Fruit fly (Drosophila melanogaster) whole organism, embryonic: Measurements from ENCODE around the gene CG43998.
A peak's percentile ranks its signal among the peaks of the same experiment; 100 is the strongest.

Source experiments
- Atf6 ChIP-seq: fragments of 200-800 bp; sonication (Bioruptor generic); IDR thresholded peaks from 2 replicates; pipeline ENCODE4 v1.3.6; 2022; ENCODE audit warnings: missing biosample characterization, missing genetic modification characterization
- B-H2 ChIP-seq: fragments of 200-800 bp; sonication (Bioruptor generic); optimal IDR thresholded peaks from 2 replicates; lab custom pipeline; 2018; ENCODE audit warnings: missing biosample characterization, mild to moderate bottlenecking, missing genetic modification characterization
- Bdp1 ChIP-seq: fragments of 200-800 bp; sonication (Bioruptor generic); optimal IDR thresholded peaks from 3 replicates; lab custom pipeline; 2016; ENCODE audit warnings: missing biosample characterization, missing genetic modification characterization
- CG1024 ChIP-seq: fragments of 200-800 bp; sonication (Bioruptor generic); IDR thresholded peaks from 2 replicates; pipeline ENCODE4 v1.3.6; 2022; ENCODE audit warnings: missing biosample characterization, missing genetic modification characterization
- CG11723 ChIP-seq: fragments of 200-800 bp; sonication (Bioruptor generic); optimal IDR thresholded peaks from 2 replicates; lab custom pipeline; 2017; ENCODE audit warnings: missing biosample characterization, mild to moderate bottlenecking, missing genetic modification characterization
- CG12219 ChIP-seq: fragments of 200-800 bp; sonication (Bioruptor generic); optimal IDR thresholded peaks from 3 replicates; lab custom pipeline; 2018; ENCODE audit warnings: missing biosample characterization, mild to moderate bottlenecking, missing genetic modification characterization
- CG12391 ChIP-seq: fragments of 200-800 bp; sonication (Bioruptor generic); optimal IDR thresholded peaks from 3 replicates; lab custom pipeline; 2018; ENCODE audit warnings: missing biosample characterization, mild to moderate bottlenecking, missing genetic modification characterization, moderate library complexity
- CG12769 ChIP-seq: fragments of 200-800 bp; sonication (Bioruptor generic); optimal IDR thresholded peaks from 2 replicates; lab custom pipeline; 2019; ENCODE audit warnings: missing biosample characterization, mild to moderate bottlenecking, missing genetic modification characterization, moderate library complexity
- CG13287 ChIP-seq: fragments of 200-800 bp; sonication (Bioruptor generic); IDR thresholded peaks from 2 replicates; pipeline ENCODE4 v1.3.6; 2022; ENCODE audit warnings: missing biosample characterization, missing genetic modification characterization; ENCODE audit not compliant: partially characterized antibody
- CG14441 ChIP-seq: fragments of 200-800 bp; sonication (Bioruptor generic); IDR thresholded peaks from 2 replicates; pipeline ENCODE4 v1.3.6; 2022; ENCODE audit warnings: missing biosample characterization, missing genetic modification characterization
- CG15696 ChIP-seq: fragments of 200-800 bp; sonication (Bioruptor generic); optimal IDR thresholded peaks from 2 replicates; lab custom pipeline; 2019; ENCODE audit warnings: missing biosample characterization, mild to moderate bottlenecking, missing genetic modification characterization, moderate library complexity
- CG1602 ChIP-seq: fragments of 200-800 bp; sonication (Bioruptor generic); optimal IDR thresholded peaks from 3 replicates; lab custom pipeline; 2016; ENCODE audit warnings: missing biosample characterization, missing genetic modification characterization
- CG31224 ChIP-seq: fragments of 200-800 bp; sonication (Bioruptor generic); IDR thresholded peaks from 2 replicates; pipeline ENCODE4 v1.3.6; 2022; ENCODE audit warnings: missing biosample characterization, missing genetic modification characterization
- CG3407 ChIP-seq: fragments of 200-800 bp; sonication (Bioruptor generic); optimal IDR thresholded peaks from 2 replicates; lab custom pipeline; 2018; ENCODE audit warnings: missing biosample characterization, mild to moderate bottlenecking, missing genetic modification characterization
- CG42726 ChIP-seq: fragments of 200-800 bp; sonication (Bioruptor generic); IDR thresholded peaks from 2 replicates; pipeline ENCODE4 v1.3.6; 2022; ENCODE audit warnings: missing biosample characterization, missing genetic modification characterization; ENCODE audit not compliant: partially characterized antibody
- CG4360 ChIP-seq: fragments of 200-800 bp; sonication (Bioruptor generic); IDR thresholded peaks from 2 replicates; pipeline ENCODE4 v1.3.6; 2022; ENCODE audit warnings: missing biosample characterization, missing genetic modification characterization
- CG4707 ChIP-seq: fragments of 200-800 bp; sonication (Bioruptor generic); optimal IDR thresholded peaks from 2 replicates; lab custom pipeline; 2018; ENCODE audit warnings: missing biosample characterization, mild to moderate bottlenecking, missing genetic modification characterization, moderate library complexity
- CG6683 ChIP-seq: fragments of 200-800 bp; sonication (Bioruptor generic); optimal IDR thresholded peaks from 2 replicates; lab custom pipeline; 2017; ENCODE audit warnings: missing biosample characterization, mild to moderate bottlenecking, missing genetic modification characterization, missing genetic modification reagents
- CG7271 ChIP-seq: fragments of 200-800 bp; sonication (Bioruptor generic); optimal IDR thresholded peaks from 2 replicates; lab custom pipeline; 2018; ENCODE audit warnings: missing biosample characterization, mild to moderate bottlenecking, missing genetic modification characterization, moderate library complexity
- CG7745 ChIP-seq: fragments of 200-800 bp; sonication (Bioruptor generic); optimal IDR thresholded peaks from 2 replicates; lab custom pipeline; 2018; ENCODE audit warnings: missing biosample characterization, mild to moderate bottlenecking, missing genetic modification characterization, moderate library complexity
- Dek ChIP-seq: fragments of 200-800 bp; sonication (Bioruptor generic); optimal IDR thresholded peaks from 3 replicates; lab custom pipeline; 2019; ENCODE audit warnings: missing biosample characterization, mild to moderate bottlenecking, missing genetic modification characterization, moderate library complexity
- HLH54F ChIP-seq: fragments of 200-800 bp; sonication (Bioruptor generic); optimal IDR thresholded peaks from 3 replicates; lab custom pipeline; 2016; ENCODE audit warnings: missing biosample characterization, missing genetic modification characterization
- Lhr ChIP-seq: fragments of 200-800 bp; sonication (Bioruptor generic); optimal IDR thresholded peaks from 3 replicates; lab custom pipeline; 2017; ENCODE audit warnings: mild to moderate bottlenecking, missing biosample characterization, missing genetic modification reagents, missing genetic modification characterization
- Max ChIP-seq: fragments of 200-800 bp; sonication (Bioruptor generic); optimal IDR thresholded peaks from 2 replicates; lab custom pipeline; 2016; ENCODE audit warnings: missing biosample characterization, mild to moderate bottlenecking, missing genetic modification characterization
- Oaz ChIP-seq: fragments of 200-800 bp; sonication (Bioruptor generic); IDR thresholded peaks from 2 replicates; pipeline ENCODE4 v1.3.6; 2022; ENCODE audit warnings: missing biosample characterization, missing genetic modification characterization
- Optix ChIP-seq: fragments of 200-800 bp; sonication (Bioruptor generic); IDR thresholded peaks from 3 replicates; pipeline ENCODE4 v1.3.6; 2022; ENCODE audit warnings: missing biosample characterization, missing genetic modification characterization
- Sox102F ChIP-seq: fragments of 200-800 bp; sonication (Bioruptor generic); optimal IDR thresholded peaks from 2 replicates; lab custom pipeline; 2018; ENCODE audit warnings: missing biosample characterization, mild to moderate bottlenecking, missing genetic modification characterization, moderate library complexity
- Sry-β ChIP-seq: fragments of 200-800 bp; sonication (Bioruptor generic); optimal IDR thresholded peaks from 2 replicates; lab custom pipeline; 2018; ENCODE audit warnings: missing biosample characterization, mild to moderate bottlenecking, missing genetic modification characterization, moderate library complexity
- Ssrp ChIP-seq: fragments of 200-800 bp; sonication (Bioruptor generic); optimal IDR thresholded peaks from 2 replicates; lab custom pipeline; 2018; ENCODE audit warnings: missing biosample characterization, mild to moderate bottlenecking, missing genetic modification characterization, moderate library complexity
- Usf ChIP-seq: fragments of 200-800 bp; sonication (Bioruptor generic); optimal IDR thresholded peaks from 2 replicates; lab custom pipeline; 2017; ENCODE audit warnings: missing genotype, missing biosample characterization, missing genetic modification characterization
- al ChIP-seq: fragments of 200-800 bp; sonication (Bioruptor generic); IDR thresholded peaks from 2 replicates; pipeline ENCODE4 v1.3.6; 2022; ENCODE audit warnings: missing biosample characterization, missing genetic modification characterization
- cato ChIP-seq: fragments of 200-800 bp; sonication (Bioruptor generic); optimal IDR thresholded peaks from 2 replicates; lab custom pipeline; 2016; ENCODE audit warnings: missing biosample characterization, missing genetic modification characterization, borderline replicate concordance
- chinmo ChIP-seq: fragments of 200-800 bp; sonication (Bioruptor generic); IDR thresholded peaks from 4 replicates; pipeline ENCODE4 v1.3.6; 2022; ENCODE audit warnings: missing biosample characterization, missing genetic modification characterization; ENCODE audit not compliant: partially characterized antibody
- dati ChIP-seq: fragments of 200-800 bp; sonication (Bioruptor generic); IDR thresholded peaks from 2 replicates; pipeline ENCODE4 v1.3.6; 2022; ENCODE audit warnings: missing biosample characterization, missing genetic modification characterization
- ewg ChIP-seq: fragments of 200-800 bp; sonication (Bioruptor generic); optimal IDR thresholded peaks from 3 replicates; lab custom pipeline; 2017; ENCODE audit warnings: mild to moderate bottlenecking, missing biosample characterization, missing genetic modification reagents, missing genetic modification characterization
- eyg ChIP-seq: fragments of 200-800 bp; sonication (Bioruptor generic); optimal IDR thresholded peaks from 3 replicates; lab custom pipeline; 2016; ENCODE audit warnings: missing biosample characterization, missing genetic modification characterization
- fru ChIP-seq: fragments of >200 bp; optimal IDR thresholded peaks from 2 replicates; lab custom pipeline; 2017
- ftz-f1 ChIP-seq: fragments of 200-800 bp; sonication (Bioruptor generic); optimal IDR thresholded peaks from 2 replicates; lab custom pipeline; 2016; ENCODE audit warnings: missing biosample characterization, missing genetic modification characterization
- fu2 ChIP-seq: fragments of 200-800 bp; sonication (Bioruptor generic); optimal IDR thresholded peaks from 2 replicates; lab custom pipeline; 2016; ENCODE audit warnings: missing biosample characterization, missing genetic modification characterization
- lilli ChIP-seq: fragments of 200-800 bp; sonication (Bioruptor generic); optimal IDR thresholded peaks from 3 replicates; lab custom pipeline; 2016; ENCODE audit warnings: missing biosample characterization, missing genetic modification characterization
- luna ChIP-seq: fragments of 200-800 bp; sonication (Bioruptor generic); optimal IDR thresholded peaks from 2 replicates; lab custom pipeline; 2016; ENCODE audit warnings: missing biosample characterization, missing genetic modification characterization
- nau ChIP-seq: fragments of 200-800 bp; sonication (Bioruptor generic); optimal IDR thresholded peaks from 3 replicates; lab custom pipeline; 2017; ENCODE audit warnings: missing biosample characterization, mild to moderate bottlenecking, missing genetic modification characterization, missing genetic modification reagents
- nerfin-1 ChIP-seq: fragments of 200-800 bp; sonication (Bioruptor generic); optimal IDR thresholded peaks from 3 replicates; lab custom pipeline; 2019; ENCODE audit warnings: missing biosample characterization, mild to moderate bottlenecking, missing genetic modification characterization, moderate library complexity
- pita ChIP-seq: fragments of 200-800 bp; sonication (Bioruptor generic); optimal IDR thresholded peaks from 2 replicates; lab custom pipeline; 2017; ENCODE audit warnings: missing biosample characterization, mild to moderate bottlenecking, missing genetic modification characterization
- scrt ChIP-seq: fragments of 200-800 bp; sonication (Bioruptor generic); optimal IDR thresholded peaks from 2 replicates; lab custom pipeline; 2018; ENCODE audit warnings: missing biosample characterization, mild to moderate bottlenecking, missing genetic modification characterization, moderate library complexity
- sens ChIP-seq: fragments of 200-800 bp; sonication (Bioruptor generic); peaks from one replicate; lab custom pipeline; 2016; ENCODE audit warnings: missing biosample characterization, missing genetic modification characterization
- sob ChIP-seq: fragments of 200-800 bp; sonication (Bioruptor generic); IDR thresholded peaks from 2 replicates; pipeline ENCODE4 v1.3.6; 2022; ENCODE audit warnings: missing biosample characterization, missing genetic modification characterization
- tna ChIP-seq: fragments of 200-800 bp; sonication (Bioruptor generic); IDR thresholded peaks from 2 replicates; pipeline ENCODE4 v1.3.6; 2022; ENCODE audit warnings: missing biosample characterization, missing genetic modification characterization; ENCODE audit not compliant: partially characterized antibody
- wek ChIP-seq: fragments of 200-800 bp; sonication (Bioruptor generic); optimal IDR thresholded peaks from 3 replicates; lab custom pipeline; 2018; ENCODE audit warnings: missing biosample characterization, mild to moderate bottlenecking, missing genetic modification characterization, moderate library complexity
- wor ChIP-seq: fragments of 200-800 bp; sonication (Bioruptor generic); IDR thresholded peaks from 2 replicates; pipeline ENCODE4 v1.3.6; 2022; ENCODE audit warnings: missing biosample characterization, missing genetic modification characterization
- yki ChIP-seq: fragments of >200 bp; optimal IDR thresholded peaks from 3 replicates; lab custom pipeline; 2018

CG43998 gene

dm6 chr3R:23887096-23887421, 41.7 kb downstream of the CG43998 start (continued):
- TF ChIP-seq lilli (GFP tag; lab: Kevin White, UChicago) = peak; percentile 79
- peak; percentile 92 for TF ChIP-seq CG1602
- TF ChIP-seq CG6683 = peak; percentile 63
- peak; percentile 77 for TF ChIP-seq CG31224
- TF ChIP-seq wek (GFP tag; lab: Kevin White, UChicago) = peak; percentile 13
- no peak for TF ChIP-seq tna (GFP tag; lab: Robert Waterston, UW)
- TF ChIP-seq scrt = peak; percentile 79
- peak; percentile 55 for TF ChIP-seq Bdp1 (GFP tag; lab: Kevin White, UChicago)
- TF ChIP-seq HLH54F (GFP tag; lab: Kevin White, UChicago) = peak; percentile 11
- TF ChIP-seq Sry-β = peak; percentile 59
- TF ChIP-seq ftz-f1 (GFP tag; lab: Kevin White, UChicago) = no peak
- TF ChIP-seq Lhr (GFP tag; lab: Kevin White, UChicago) = peak; percentile 86
- peak; percentile 98 for TF ChIP-seq CG15696
- TF ChIP-seq CG7271 (tag; lab: Kevin White, UChicago) = peak; percentile 80
- TF ChIP-seq luna = no peak
- no peak for TF ChIP-seq CG4360
- peak; percentile 86 for TF ChIP-seq CG4707
- TF ChIP-seq wor (GFP tag; lab: Robert Waterston, UW) = peak; percentile 90
- TF ChIP-seq Optix (GFP tag; lab: Robert Waterston, UW) = peak; percentile 72; the same call in 2 of the 3 replicates
- TF ChIP-seq CG12391 (tag; lab: Kevin White, UChicago) = peak; percentile 97
- peak; percentile 78 for TF ChIP-seq nau (GFP tag; lab: Kevin White, UChicago)
- TF ChIP-seq Ssrp (tag; lab: Kevin White, UChicago) = peak; percentile 97
- peak; percentile 91 for TF ChIP-seq sob (GFP tag; lab: Robert Waterston, UW)
- peak; percentile 88 for TF ChIP-seq CG12219 (GFP tag; lab: Kevin White, UChicago)
- peak; percentile 96 for TF ChIP-seq Sox102F
- peak; percentile 94 for TF ChIP-seq CG7745 (tag; lab: Kevin White, UChicago)
- peak; percentile 63 for TF ChIP-seq dati (GFP tag; lab: Robert Waterston, UW)
- TF ChIP-seq CG3407 = peak; percentile 90
- 0 out of 2 replicates have a peak, but pooled peaks have one; percentile 14 for TF ChIP-seq Oaz
- TF ChIP-seq Dek (tag; lab: Kevin White, UChicago) = peak; percentile 84
- no peak for TF ChIP-seq yki (lab: Kevin White, UChicago)
- TF ChIP-seq Max (GFP tag; lab: Kevin White, UChicago) = peak; percentile 89
- TF ChIP-seq CG13287 (GFP tag; lab: Robert Waterston, UW) = no peak
- TF ChIP-seq eyg (GFP tag; lab: Kevin White, UChicago) = no peak
- no peak for TF ChIP-seq chinmo
- TF ChIP-seq CG1024 (GFP tag; lab: Robert Waterston, UW) = peak; percentile 92
- TF ChIP-seq fru = no peak
- peak; percentile 73 for TF ChIP-seq cato
- no peak for TF ChIP-seq B-H2 (GFP tag; lab: Kevin White, UChicago)
- peak; percentile 92 for TF ChIP-seq nerfin-1
- peak; percentile 80 for TF ChIP-seq Atf6 (GFP tag; lab: Robert Waterston, UW)
- no peak for TF ChIP-seq pita (GFP tag; lab: Kevin White, UChicago)
- peak; percentile 71 for TF ChIP-seq CG11723 (GFP tag; lab: Kevin White, UChicago)
- peak; percentile 53 for TF ChIP-seq CG12769 (tag; lab: Kevin White, UChicago)
- peak; percentile 54 for TF ChIP-seq al (GFP tag; lab: Robert Waterston, UW)
- peak; percentile 90 for TF ChIP-seq CG14441 (GFP tag; lab: Robert Waterston, UW)
- no peak for TF ChIP-seq fu2
- peak; percentile 85 for TF ChIP-seq ewg (GFP tag; lab: Kevin White, UChicago)
- peak; percentile 73 for TF ChIP-seq Usf (GFP tag; lab: Kevin White, UChicago)
- TF ChIP-seq CG42726 = no peak
- TF ChIP-seq sens (GFP tag; lab: Kevin White, UChicago) = peak; percentile 96
